Fruit fly (Drosophila melanogaster): ENCODE measurements around the gene Pldn.

The Pldn gene

dm6 chr3L:11683819-11684521, 7.2 kb downstream of the Pldn start, which contains the start of gene Sugb (continued):
- TF ChIP-seq CG8388 (GFP tag; optimal IDR thresholded peaks at IDR 0.05), result peak; percentile 36
- peak; percentile 56 for TF ChIP-seq CG32772 (GFP tag; IDR thresholded peaks at IDR 0.05)
- TF ChIP-seq mld (GFP tag; IDR thresholded peaks at IDR 0.05; ENCODE audit: partially characterized antibody), result no peak
- peak; percentile 65 for TF ChIP-seq CG12659 (GFP tag; optimal IDR thresholded peaks at IDR 0.05)
- no peak for TF ChIP-seq Neu2 (GFP tag; optimal IDR thresholded peaks at IDR 0.05; ENCODE audit: borderline replicate concordance)
- peak; percentile 28 for TF ChIP-seq Dad (GFP tag; optimal IDR thresholded peaks at IDR 0.05)
- TF ChIP-seq CG15601 (tag; optimal IDR thresholded peaks at IDR 0.05), result peak; percentile 8
- TF ChIP-seq sens (GFP tag), result peak; percentile 92
- peak; percentile 36; the same call in 1 of the 2 replicates for TF ChIP-seq CG11247 (GFP tag; IDR thresholded peaks at IDR 0.05)
- TF ChIP-seq CG2712 (tag; optimal IDR thresholded peaks at IDR 0.05), result peak; percentile 20
- TF ChIP-seq Atf6 (GFP tag; IDR thresholded peaks at IDR 0.05), result peak; percentile 66; the same call in 1 of the 2 replicates
- peak; percentile 66 for TF ChIP-seq CG11504 (tag; optimal IDR thresholded peaks at IDR 0.05)
- peak; percentile 10 for TF ChIP-seq MESR4 (GFP tag; optimal IDR thresholded peaks at IDR 0.05)
- no peak for TF ChIP-seq dimm (GFP tag; IDR thresholded peaks at IDR 0.05)
- no peak for TF ChIP-seq D (optimal IDR thresholded peaks at IDR 0.05)
- peak; percentile 2 for TF ChIP-seq D (GFP tag; optimal IDR thresholded peaks at IDR 0.05)
- TF ChIP-seq CG1233 (GFP tag; optimal IDR thresholded peaks at IDR 0.05), result peak; percentile 59
- peak; percentile 61 for TF ChIP-seq CG17568 (GFP tag; optimal IDR thresholded peaks at IDR 0.05)
- TF ChIP-seq vfl (GFP tag; optimal IDR thresholded peaks at IDR 0.05), result peak; percentile 15
- no peak; the same call in 1 of the 3 replicates for TF ChIP-seq sr (GFP tag; IDR thresholded peaks at IDR 0.05)
- TF ChIP-seq Taf1 (GFP tag; IDR thresholded peaks at IDR 0.05), result no peak
- no peak for TF ChIP-seq stwl (tag; optimal IDR thresholded peaks at IDR 0.05)
- TF ChIP-seq dm (GFP tag; optimal IDR thresholded peaks at IDR 0.05), result peak; percentile 39
- peak; percentile 28; the same call in 1 of the 2 replicates for TF ChIP-seq CG31441 (GFP tag; IDR thresholded peaks at IDR 0.05)
- peak; percentile 54 for TF ChIP-seq Meics (GFP tag; optimal IDR thresholded peaks at IDR 0.05)
- TF ChIP-seq Max (GFP tag; optimal IDR thresholded peaks at IDR 0.05), result no peak
- TF ChIP-seq YL-1 (GFP tag; optimal IDR thresholded peaks at IDR 0.05), result peak; percentile 66
- peak; percentile 46; the same call in 1 of the 2 replicates for TF ChIP-seq CG6272 (GFP tag; IDR thresholded peaks at IDR 0.05)
- TF ChIP-seq Scr (GFP tag; IDR thresholded peaks at IDR 0.05; ENCODE audit: partially characterized antibody), result peak; percentile 76
- no peak for TF ChIP-seq CG11093 (GFP tag; IDR thresholded peaks at IDR 0.05)
- TF ChIP-seq CG1024 (GFP tag; IDR thresholded peaks at IDR 0.05), result no peak
- TF ChIP-seq kay (GFP tag; optimal IDR thresholded peaks at IDR 0.05), result peak; percentile 45
- TF ChIP-seq nerfin-2 (GFP tag; IDR thresholded peaks at IDR 0.05; ENCODE audit: partially characterized antibody), result no peak
- TF ChIP-seq CG10654 (GFP tag; optimal IDR thresholded peaks at IDR 0.05), result peak; percentile 33
- TF ChIP-seq CG14014 (GFP tag; IDR thresholded peaks at IDR 0.05), result peak; percentile 50; the same call in 1 of the 2 replicates
- no peak for TF ChIP-seq hth (optimal IDR thresholded peaks at IDR 0.05)
- peak; percentile 18 for TF ChIP-seq cg (GFP tag; optimal IDR thresholded peaks at IDR 0.05)
- peak; percentile 83 for TF ChIP-seq MBD-R2 (GFP tag; IDR thresholded peaks at IDR 0.05)
- TF ChIP-seq CG1603 (tag; optimal IDR thresholded peaks at IDR 0.05), result no peak
- TF ChIP-seq phol (tag; optimal IDR thresholded peaks at IDR 0.05), result peak; percentile 27
- TF ChIP-seq Adf1 (GFP tag; IDR thresholded peaks at IDR 0.05), result peak; percentile 44; the same call in 1 of the 2 replicates
- no peak for TF ChIP-seq ara (GFP tag; IDR thresholded peaks at IDR 0.05)
- peak; percentile 16 for TF ChIP-seq CG18764 (GFP tag; optimal IDR thresholded peaks at IDR 0.05)
- no peak for TF ChIP-seq CG17912 (GFP tag; optimal IDR thresholded peaks at IDR 0.05)
- TF ChIP-seq sc (optimal IDR thresholded peaks at IDR 0.05), result no peak
- no peak for TF ChIP-seq sc (GFP tag; optimal IDR thresholded peaks at IDR 0.05)
- TF ChIP-seq CG31224 (GFP tag; IDR thresholded peaks at IDR 0.05), result no peak
- TF ChIP-seq tgo (GFP tag; IDR thresholded peaks at IDR 0.05), result peak; percentile 52; the same call in 2 of the 3 replicates
- TF ChIP-seq ssp (GFP tag; IDR thresholded peaks at IDR 0.05), result 0 out of 2 replicates have a peak, but pooled peaks have one; percentile 12
- peak; percentile 7 to 52 for TF ChIP-seq chif (GFP tag; optimal IDR thresholded peaks at IDR 0.05)

Measured in whole organism, embryonic.